Fruit fly (Drosophila melanogaster) whole organism, embryonic: ENCODE results near the gene mRpS18B.

ENCODE experiments used
- Atf3 ChIP-seq: fragments of 200-800 bp; sonication (Bioruptor generic); optimal IDR thresholded peaks from 3 replicates; lab custom pipeline; 2016; ENCODE audit warnings: missing biosample characterization, missing genetic modification characterization
- BEAF-32 ChIP-seq: fragments of 200-800 bp; sonication (Bioruptor generic); optimal IDR thresholded peaks from 3 replicates; lab custom pipeline; 2017; ENCODE audit warnings: missing biosample characterization, missing genetic modification characterization, mild to moderate bottlenecking, moderate library complexity, missing genetic modification reagents
- BtbVII ChIP-seq: fragments of 200-800 bp; sonication (Bioruptor generic); optimal IDR thresholded peaks from 3 replicates; lab custom pipeline; 2017; ENCODE audit warnings: missing biosample characterization, mild to moderate bottlenecking, missing genetic modification characterization
- CG1024 ChIP-seq: fragments of 200-800 bp; sonication (Bioruptor generic); IDR thresholded peaks from 2 replicates; pipeline ENCODE4 v1.3.6; 2022; ENCODE audit warnings: missing biosample characterization, missing genetic modification characterization
- CG11560 ChIP-seq: fragments of 200-800 bp; sonication (Bioruptor generic); IDR thresholded peaks from 3 replicates; pipeline ENCODE4 v1.3.6; 2022; ENCODE audit warnings: missing biosample characterization, missing genetic modification characterization
- CG2120 ChIP-seq: fragments of 200-800 bp; sonication (Bioruptor generic); optimal IDR thresholded peaks from 3 replicates; lab custom pipeline; 2016; ENCODE audit warnings: missing biosample characterization, missing genetic modification characterization
- CG3995 ChIP-seq: fragments of 200-800 bp; sonication (Bioruptor generic); optimal IDR thresholded peaks from 3 replicates; lab custom pipeline; 2016; ENCODE audit warnings: missing biosample characterization, missing genetic modification characterization
- CG4707 ChIP-seq: fragments of 200-800 bp; sonication (Bioruptor generic); optimal IDR thresholded peaks from 2 replicates; lab custom pipeline; 2018; ENCODE audit warnings: missing biosample characterization, mild to moderate bottlenecking, missing genetic modification characterization, moderate library complexity
- CG6175 ChIP-seq: fragments of 200-800 bp; sonication (Bioruptor generic); IDR thresholded peaks from 3 replicates; pipeline ENCODE4 v1.3.6; 2022; ENCODE audit warnings: missing biosample characterization, missing genetic modification characterization
- CG8359 ChIP-seq: fragments of 200-800 bp; sonication (Bioruptor generic); optimal IDR thresholded peaks from 2 replicates; lab custom pipeline; 2017; ENCODE audit warnings: missing biosample characterization, mild to moderate bottlenecking, missing genetic modification characterization, borderline replicate concordance
- CG8765 ChIP-seq: fragments of 200-800 bp; sonication (Bioruptor generic); IDR thresholded peaks from 2 replicates; pipeline ENCODE4 v1.3.6; 2022; ENCODE audit warnings: missing biosample characterization, missing genetic modification characterization
- CG9215 ChIP-seq: fragments of 200-800 bp; sonication (Bioruptor generic); IDR thresholded peaks from 2 replicates; pipeline ENCODE4 v1.3.6; 2022; ENCODE audit warnings: missing biosample characterization, missing genetic modification characterization
- CG9797 ChIP-seq: fragments of 200-800 bp; sonication (Bioruptor generic); optimal IDR thresholded peaks from 3 replicates; lab custom pipeline; 2018; ENCODE audit warnings: missing biosample characterization, mild to moderate bottlenecking, missing genetic modification characterization
- CoRest ChIP-seq: fragments of 200-800 bp; sonication (Bioruptor generic); optimal IDR thresholded peaks from 3 replicates; lab custom pipeline; 2018; ENCODE audit warnings: missing biosample characterization, mild to moderate bottlenecking, missing genetic modification characterization, moderate library complexity
- Dp ChIP-seq: fragments of 200-800 bp; sonication (Bioruptor generic); optimal IDR thresholded peaks from 2 replicates; lab custom pipeline; 2018; ENCODE audit warnings: missing biosample characterization, mild to moderate bottlenecking, missing genetic modification characterization, moderate library complexity
- Drgx ChIP-seq: fragments of 200-800 bp; sonication (Bioruptor generic); IDR thresholded peaks from 2 replicates; pipeline ENCODE4 v1.3.6; 2022; ENCODE audit warnings: missing biosample characterization, missing genetic modification characterization
- Fer2 ChIP-seq: fragments of 200-800 bp; sonication (Bioruptor generic); optimal IDR thresholded peaks from 2 replicates; lab custom pipeline; 2018; ENCODE audit warnings: missing biosample characterization, mild to moderate bottlenecking, missing genetic modification characterization, moderate library complexity
- HmgD ChIP-seq: fragments of 200-800 bp; sonication (Bioruptor generic); optimal IDR thresholded peaks from 3 replicates; lab custom pipeline; 2016; ENCODE audit warnings: missing biosample characterization, missing genetic modification characterization
- Hr51 ChIP-seq, 2 experiments: fragments of 200-800 bp; sonication (Bioruptor generic); optimal IDR thresholded peaks; 2 replicates in 1 of 2; 3 replicates in 1 of 2; lab custom pipeline; 2016 to 2018; ENCODE audit warnings: missing biosample characterization in 2 of 2, missing genetic modification characterization in 2 of 2, mild to moderate bottlenecking in 1 of 2, moderate library complexity in 1 of 2
- Hr78 ChIP-seq, 2 experiments: fragments of 200-800 bp in 1 of 2; fragments of >200 bp in 1 of 2; sonication (Bioruptor generic) in 1 of 2; optimal IDR thresholded peaks; 2 replicates each; lab custom pipeline; 2017 to 2019; ENCODE audit warnings: missing biosample characterization in 2 of 2, missing genetic modification characterization in 2 of 2, mild to moderate bottlenecking in 1 of 2, moderate library complexity in 1 of 2
- Lpt ChIP-seq: fragments of >200 bp; optimal IDR thresholded peaks from 2 replicates; lab custom pipeline; 2018; ENCODE audit warnings: missing biosample characterization, missing genetic modification characterization
- NK7.1 ChIP-seq: fragments of 200-800 bp; sonication (Bioruptor generic); optimal IDR thresholded peaks from 3 replicates; lab custom pipeline; 2016; ENCODE audit warnings: missing biosample characterization, missing genetic modification characterization
- Oli ChIP-seq: fragments of 200-800 bp; sonication (Bioruptor generic); optimal IDR thresholded peaks from 2 replicates; lab custom pipeline; 2018; ENCODE audit warnings: missing biosample characterization, mild to moderate bottlenecking, missing genetic modification characterization, moderate library complexity
- Sox102F ChIP-seq: fragments of 200-800 bp; sonication (Bioruptor generic); optimal IDR thresholded peaks from 2 replicates; lab custom pipeline; 2018; ENCODE audit warnings: missing biosample characterization, mild to moderate bottlenecking, missing genetic modification characterization, moderate library complexity
- Vsx1 ChIP-seq: fragments of 200-800 bp; sonication (Bioruptor generic); optimal IDR thresholded peaks from 2 replicates; lab custom pipeline; 2017; ENCODE audit warnings: missing biosample characterization, mild to moderate bottlenecking, missing genetic modification characterization, missing genetic modification reagents
- amos ChIP-seq: fragments of 200-800 bp; sonication (Bioruptor generic); IDR thresholded peaks from 2 replicates; pipeline ENCODE4 v1.3.6; 2022; ENCODE audit warnings: missing biosample characterization, missing genetic modification characterization; ENCODE audit not compliant: partially characterized antibody
- br ChIP-seq: fragments of >200 bp; optimal IDR thresholded peaks from 2 replicates; lab custom pipeline; 2017
- crp ChIP-seq, 2 experiments: fragments of 200-800 bp; sonication (Bioruptor generic); optimal IDR thresholded peaks; 2 replicates in 1 of 2; 3 replicates in 1 of 2; lab custom pipeline; 2017; ENCODE audit warnings: missing biosample characterization in 2 of 2, missing genetic modification characterization in 2 of 2, mild to moderate bottlenecking in 1 of 2, moderate library complexity in 1 of 2
- dpn ChIP-seq, 2 experiments: fragments of 200-800 bp; sonication (Bioruptor generic); optimal IDR thresholded peaks; 3 replicates each; lab custom pipeline; 2016; ENCODE audit warnings: missing biosample characterization in 2 of 2, missing genetic modification characterization in 2 of 2
- esg ChIP-seq: fragments of 200-800 bp; sonication (Bioruptor generic); conservative IDR thresholded peaks from 2 replicates; pipeline ENCODE4 v1.3.6; 2022; ENCODE audit warnings: missing biosample characterization, missing genetic modification characterization
- ewg ChIP-seq: fragments of 200-800 bp; sonication (Bioruptor generic); optimal IDR thresholded peaks from 3 replicates; lab custom pipeline; 2017; ENCODE audit warnings: mild to moderate bottlenecking, missing biosample characterization, missing genetic modification reagents, missing genetic modification characterization
- grau ChIP-seq: fragments of 200-800 bp; optimal IDR thresholded peaks from 3 replicates; lab custom pipeline; 2019; ENCODE audit warnings: missing biosample characterization, mild to moderate bottlenecking, missing genetic modification characterization, moderate library complexity
- gt ChIP-seq: fragments of 200-800 bp; sonication (Bioruptor generic); IDR thresholded peaks from 2 replicates; pipeline ENCODE4 v1.3.6; 2022; ENCODE audit warnings: missing biosample characterization, missing genetic modification characterization
- jigr1 ChIP-seq: fragments of 200-800 bp; sonication (Bioruptor generic); IDR thresholded peaks from 3 replicates; pipeline ENCODE4 v1.3.6; 2022; ENCODE audit warnings: missing biosample characterization, missing genetic modification characterization
- jing ChIP-seq: fragments of 200-800 bp; sonication (Bioruptor generic); optimal IDR thresholded peaks from 2 replicates; lab custom pipeline; 2018; ENCODE audit warnings: missing biosample characterization, mild to moderate bottlenecking, missing genetic modification characterization
- kni ChIP-seq: fragments of 200-800 bp; sonication (Bioruptor generic); optimal IDR thresholded peaks from 3 replicates; lab custom pipeline; 2017; ENCODE audit warnings: mild to moderate bottlenecking, missing biosample characterization, missing genetic modification reagents, missing genetic modification characterization
- mam ChIP-seq: fragments of 200-800 bp; sonication (Bioruptor generic); optimal IDR thresholded peaks from 3 replicates; lab custom pipeline; 2016; ENCODE audit warnings: missing biosample characterization, missing genetic modification characterization
- nau ChIP-seq: fragments of 200-800 bp; sonication (Bioruptor generic); optimal IDR thresholded peaks from 3 replicates; lab custom pipeline; 2017; ENCODE audit warnings: missing biosample characterization, mild to moderate bottlenecking, missing genetic modification characterization, missing genetic modification reagents
- nerfin-1 ChIP-seq: fragments of 200-800 bp; sonication (Bioruptor generic); optimal IDR thresholded peaks from 3 replicates; lab custom pipeline; 2019; ENCODE audit warnings: missing biosample characterization, mild to moderate bottlenecking, missing genetic modification characterization, moderate library complexity
- odd ChIP-seq: fragments of 200-800 bp; sonication (Bioruptor generic); optimal IDR thresholded peaks from 2 replicates; lab custom pipeline; 2017; ENCODE audit warnings: missing biosample characterization, mild to moderate bottlenecking, missing genetic modification characterization
- pan ChIP-seq, 4 experiments: fragments of >200 bp in 3 of 4; fragments of 200-800 bp in 1 of 4; sonication (Bioruptor generic) in 1 of 4; optimal IDR thresholded peaks in 3 of 4; IDR thresholded peaks in 1 of 4; 2 replicates each; pipeline versions ENCODE4 v1.3.6 to Lab custom; 2017 to 2022; ENCODE audit warnings: missing biosample characterization in 2 of 4, missing genetic modification characterization in 2 of 4, mixed read lengths in 1 of 4
- pho ChIP-seq: fragments of 200-800 bp; sonication (Bioruptor generic); optimal IDR thresholded peaks from 2 replicates; lab custom pipeline; 2016; ENCODE audit warnings: missing biosample characterization, missing genetic modification characterization
- repo ChIP-seq: fragments of 200-800 bp; sonication (Bioruptor generic); optimal IDR thresholded peaks from 2 replicates; lab custom pipeline; 2016; ENCODE audit warnings: missing biosample characterization, missing genetic modification characterization
- tll ChIP-seq, 2 experiments: fragments of 200-800 bp in 1 of 2; fragments of >200 bp in 1 of 2; sonication (Bioruptor generic) in 1 of 2; optimal IDR thresholded peaks; 2 replicates each; lab custom pipeline; 2017 to 2019; ENCODE audit warnings: missing biosample characterization in 2 of 2, missing genetic modification characterization in 2 of 2, mild to moderate bottlenecking in 1 of 2, moderate library complexity in 1 of 2
- wdn ChIP-seq: fragments of 200-800 bp; sonication (Bioruptor generic); IDR thresholded peaks from 2 replicates; pipeline ENCODE4 v1.3.6; 2022; ENCODE audit warnings: missing biosample characterization, missing genetic modification characterization
- wor ChIP-seq: fragments of 200-800 bp; sonication (Bioruptor generic); IDR thresholded peaks from 2 replicates; pipeline ENCODE4 v1.3.6; 2022; ENCODE audit warnings: missing biosample characterization, missing genetic modification characterization

The mRpS18B gene

dm6 chr2L:20086295-20087096 is 10.6 kb downstream of the mRpS18B start (continued):
- TF ChIP-seq nau (peak; percentile 90), CG9797 (GFP tag; lab: Kevin White, UChicago) (peak; percentile 8), BEAF-32 (GFP tag; lab: Kevin White, UChicago) (no peak), odd (peak; percentile 82), Vsx1 (GFP tag; lab: Kevin White, UChicago) (peak; percentile 91), BtbVII (peak; percentile 83), Oli (tag; lab: Kevin White, UChicago) (peak; percentile 81), Sox102F (GFP tag; lab: Kevin White, UChicago) (peak; percentile 88), CG6175 (GFP tag; lab: Robert Waterston, UW) (peak; percentile 21; the same call in 2 of the 3 replicates), pan (optimal IDR thresholded peaks at IDR 0.05; lab: Kevin White, UChicago) (no peak), pan (GFP tag; optimal IDR thresholded peaks at IDR 0.05 in 1 of 2, IDR thresholded peaks at IDR 0.05 in 1 of 2) (peak in 1 of 2 experiments; percentile 92), CG1024 (GFP tag; lab: Robert Waterston, UW) (peak; percentile 78), Hr51 (GFP tag; optimal IDR thresholded peaks at IDR 0.05; lab: Kevin White, UChicago) (peak; percentile 70 to 87), Lpt (GFP tag; lab: Kevin White, UChicago) (no peak), wor (GFP tag; lab: Robert Waterston, UW) (peak; percentile 79), jing (peak; percentile 62), CG8765 (GFP tag; lab: Robert Waterston, UW) (peak; percentile 55; the same call in 1 of the 2 replicates), CG11560 (tag; lab: Robert Waterston, UW) (0 out of 3 replicates have a peak, but pooled peaks have one; percentile 45), jigr1 (GFP tag; lab: Robert Waterston, UW) (peak; percentile 71; the same call in 2 of the 3 replicates), CG8359 (GFP tag; lab: Kevin White, UChicago) (peak; percentile 56), Dp (no peak), pho (GFP tag; lab: Kevin White, UChicago) (peak; percentile 81), tll (GFP tag; optimal IDR thresholded peaks at IDR 0.05; lab: Kevin White, UChicago) (peak in 1 of 2 experiments; percentile 6), Drgx (peak; percentile 98), NK7.1 (GFP tag; lab: Kevin White, UChicago) (peak; percentile 32), wdn (GFP tag; lab: Robert Waterston, UW) (no peak; the same call in 1 of the 2 replicates), Fer2 (peak; percentile 1), mam (GFP tag; lab: Kevin White, UChicago) (peak; percentile 63), grau (tag; lab: Kevin White, UChicago) (peak; percentile 80), amos (GFP tag; lab: Robert Waterston, UW) (no peak; the same call in 1 of the 2 replicates), kni (GFP tag; lab: Kevin White, UChicago) (peak; percentile 88), CG4707 (GFP tag; lab: Kevin White, UChicago) (peak; percentile 88), Hr78 (GFP tag; optimal IDR thresholded peaks at IDR 0.05; lab: Kevin White, UChicago) (peak in 1 of 2 experiments; percentile 97), br (no peak), repo (GFP tag; lab: Kevin White, UChicago) (peak; percentile 58), CG2120 (peak; percentile 72), Atf3 (GFP tag; lab: Kevin White, UChicago) (peak; percentile 76), CoRest (peak; percentile 83), crp (GFP tag; optimal IDR thresholded peaks at IDR 0.05; lab: Kevin White, UChicago) (peak in 1 of 2 experiments; percentile 51), esg (GFP tag; lab: Robert Waterston, UW) (peak; percentile 88), dpn (GFP tag; optimal IDR thresholded peaks at IDR 0.05; lab: Kevin White, UChicago) (peak; percentile 68 to 79), HmgD (GFP tag; lab: Kevin White, UChicago) (peak; percentile 8), CG3995 (GFP tag; lab: Kevin White, UChicago) (peak; percentile 2), ewg (GFP tag; lab: Kevin White, UChicago) (peak; percentile 71), nerfin-1 (tag; lab: Kevin White, UChicago) (peak; percentile 77), CG9215 (GFP tag; lab: Robert Waterston, UW) (peak; percentile 29; the same call in 1 of the 2 replicates), gt (GFP tag; lab: Robert Waterston, UW) (peak; percentile 91)
